Fruit fly (Drosophila melanogaster): ENCODE data around the gene CG17219.

The CG17219 gene

dm6 chr2L:2999113-2999512, 29.9 kb upstream of the CG17219 start, which contains the start of gene Ccdc85 (continued):
- TF ChIP-seq CG32767 (GFP tag; IDR thresholded peaks at IDR 0.05): no peak
- TF ChIP-seq CG18764 (GFP tag; optimal IDR thresholded peaks at IDR 0.05): no peak
- TF ChIP-seq CG12219 (GFP tag; optimal IDR thresholded peaks at IDR 0.05): no peak
- no peak for TF ChIP-seq ab (GFP tag; optimal IDR thresholded peaks at IDR 0.05)
- TF ChIP-seq dimm (GFP tag; IDR thresholded peaks at IDR 0.05): no peak
- peak; percentile 15 for TF ChIP-seq ERR (GFP tag; optimal IDR thresholded peaks at IDR 0.05)
- TF ChIP-seq CG32532 (GFP tag; IDR thresholded peaks at IDR 0.05): peak; percentile 20; the same call in 1 of the 2 replicates
- TF ChIP-seq wor (GFP tag; IDR thresholded peaks at IDR 0.05): no peak
- TF ChIP-seq zfh1 (GFP tag; IDR thresholded peaks at IDR 0.05): no peak
- no peak for TF ChIP-seq NK7.1 (GFP tag; optimal IDR thresholded peaks at IDR 0.05)
- TF ChIP-seq tll (GFP tag; optimal IDR thresholded peaks at IDR 0.05): no peak
- TF ChIP-seq Hey (tag; optimal IDR thresholded peaks at IDR 0.05): no peak
- no peak for TF ChIP-seq HHEX (GFP tag; optimal IDR thresholded peaks at IDR 0.05)
- no peak for TF ChIP-seq fd102C (GFP tag; optimal IDR thresholded peaks at IDR 0.05)
- TF ChIP-seq Gug (GFP tag; IDR thresholded peaks at IDR 0.05): no peak
- no peak for TF ChIP-seq Elba2 (GFP tag; optimal IDR thresholded peaks at IDR 0.05)
- no peak for TF ChIP-seq fd64A (GFP tag; optimal IDR thresholded peaks at IDR 0.05)
- no peak for TF ChIP-seq disco-r (GFP tag; optimal IDR thresholded peaks at IDR 0.05)
- no peak for TF ChIP-seq jigr1 (GFP tag; IDR thresholded peaks at IDR 0.05)
- peak; percentile 89 for TF ChIP-seq knrl (GFP tag; IDR thresholded peaks at IDR 0.05; ENCODE audit: partially characterized antibody)
- no peak for TF ChIP-seq Max (GFP tag; optimal IDR thresholded peaks at IDR 0.05)
- TF ChIP-seq CG14050 (GFP tag; IDR thresholded peaks at IDR 0.05): no peak
- TF ChIP-seq CG8944 (GFP tag; optimal IDR thresholded peaks at IDR 0.05): no peak
- TF ChIP-seq CG13424 (tag; optimal IDR thresholded peaks at IDR 0.05): peak; percentile 14
- peak; percentile 99 for TF ChIP-seq CG7963 (GFP tag; IDR thresholded peaks at IDR 0.05; ENCODE audit: partially characterized antibody)
- no peak for TF ChIP-seq CG31388 (GFP tag; optimal IDR thresholded peaks at IDR 0.05)
- TF ChIP-seq CG4404 (GFP tag; IDR thresholded peaks at IDR 0.05): no peak
- no peak for TF ChIP-seq dysf (GFP tag; IDR thresholded peaks at IDR 0.05)
- TF ChIP-seq Doc3 (GFP tag; IDR thresholded peaks at IDR 0.05; ENCODE audit: partially characterized antibody): peak; percentile 78
- TF ChIP-seq vfl (GFP tag; optimal IDR thresholded peaks at IDR 0.05): peak; percentile 23
- TF ChIP-seq crol (GFP tag; IDR thresholded peaks at IDR 0.05): no peak
- TF ChIP-seq CG7556 (GFP tag; optimal IDR thresholded peaks at IDR 0.05): no peak
- no peak for TF ChIP-seq CG8388 (GFP tag; optimal IDR thresholded peaks at IDR 0.05)
- TF ChIP-seq seq (GFP tag; IDR thresholded peaks at IDR 0.05): no peak
- peak; percentile 51 for TF ChIP-seq CG10267 (tag; optimal IDR thresholded peaks at IDR 0.05)
- TF ChIP-seq Asciz (GFP tag; optimal IDR thresholded peaks at IDR 0.05): no peak
- TF ChIP-seq zfh2 (GFP tag; optimal IDR thresholded peaks at IDR 0.05): no peak
- no peak for TF ChIP-seq CG2875 (GFP tag; optimal IDR thresholded peaks at IDR 0.05)
- no peak for TF ChIP-seq CG11093 (GFP tag; IDR thresholded peaks at IDR 0.05)
- TF ChIP-seq sqz (GFP tag; optimal IDR thresholded peaks at IDR 0.05): no peak
- no peak for TF ChIP-seq Vsx1 (GFP tag; optimal IDR thresholded peaks at IDR 0.05)
- TF ChIP-seq CG10147 (GFP tag; optimal IDR thresholded peaks at IDR 0.05): no peak
- no peak for TF ChIP-seq CG12104 (GFP tag; optimal IDR thresholded peaks at IDR 0.05)
- no peak for TF ChIP-seq CG6854 (GFP tag; optimal IDR thresholded peaks at IDR 0.05)
- TF ChIP-seq trh (GFP tag; optimal IDR thresholded peaks at IDR 0.05): no peak
- TF ChIP-seq CG3847 (GFP tag; IDR thresholded peaks at IDR 0.05): 0 out of 2 replicates have a peak, but pooled peaks have one; percentile 28
- peak; percentile 15 for TF ChIP-seq BtbVII (GFP tag; optimal IDR thresholded peaks at IDR 0.05)
- no peak for TF ChIP-seq org-1 (GFP tag; optimal IDR thresholded peaks at IDR 0.05)
- TF ChIP-seq nmo (GFP tag; optimal IDR thresholded peaks at IDR 0.05): peak; percentile 15
- peak; percentile 18; the same call in 1 of the 3 replicates for TF ChIP-seq Dbx (GFP tag; IDR thresholded peaks at IDR 0.05)
- TF ChIP-seq CG11504 (tag; optimal IDR thresholded peaks at IDR 0.05): no peak
- no peak for TF ChIP-seq Fer2 (tag; optimal IDR thresholded peaks at IDR 0.05)

All from whole organism, embryonic.